Worm (Caenorhabditis elegans) whole organism, L1 larva: ENCODE data around the gene ceeh-1.

Source experiments
- C04F5.9 ChIP-seq: sonication (generic microtip); optimal IDR thresholded peaks from 2 replicates; lab custom pipeline; 2016; ENCODE audit warnings: missing genetic modification characterization, missing compliant biosample characterization
- C16A3.4 ChIP-seq: fragments of 150-350 bp; optimal IDR thresholded peaks from 2 replicates; lab custom pipeline; 2014; ENCODE audit warnings: missing biosample characterization, missing genetic modification characterization
- aha-1 ChIP-seq: fragments of 150-350 bp; optimal IDR thresholded peaks from 2 replicates; lab custom pipeline; 2014; ENCODE audit warnings: missing biosample characterization, missing genetic modification characterization
- alr-1 ChIP-seq: fragments of 200-800 bp; sonication (Bioruptor generic); optimal IDR thresholded peaks from 2 replicates; lab custom pipeline; 2018; ENCODE audit warnings: borderline replicate concordance, mild to moderate bottlenecking, missing genetic modification characterization, missing compliant biosample characterization
- ama-1 ChIP-seq: fragments of 150-350 bp; optimal IDR thresholded peaks from 2 replicates; lab custom pipeline; 2014
- blmp-1 ChIP-seq: fragments of 150-350 bp; optimal IDR thresholded peaks from 2 replicates; lab custom pipeline; 2014; ENCODE audit warnings: missing biosample characterization, missing genetic modification characterization
- ceh-88 ChIP-seq: fragments of 200-800 bp; sonication (Bioruptor generic); IDR thresholded peaks from 2 replicates; pipeline ENCODE4 v1.3.6; 2022; ENCODE audit warnings: missing genetic modification characterization, missing compliant biosample characterization
- ces-1 ChIP-seq: fragments of 150-350 bp; optimal IDR thresholded peaks from 2 replicates; lab custom pipeline; 2014; ENCODE audit warnings: missing biosample characterization, missing genetic modification reagents, missing genetic modification characterization
- dsc-1 ChIP-seq: sonication (generic microtip); optimal IDR thresholded peaks from 2 replicates; lab custom pipeline; 2016; ENCODE audit warnings: mild to moderate bottlenecking, missing genetic modification characterization, missing compliant biosample characterization
- efl-1 ChIP-seq, 4 experiments: fragments of 150-350 bp; optimal IDR thresholded peaks in 3 of 4; peaks in 1 of 4; 1 replicate in 1 of 4; 2 replicates in 3 of 4; lab custom pipeline; 2014; ENCODE audit warnings: missing biosample characterization in 2 of 4, missing genetic modification characterization in 2 of 4, missing genetic modification reagents in 2 of 4
- egl-13 ChIP-seq: sonication (generic microtip); optimal IDR thresholded peaks from 2 replicates; lab custom pipeline; 2016; ENCODE audit warnings: missing genotype, missing genetic modification reagents, missing genetic modification characterization, missing compliant biosample characterization
- egl-27 ChIP-seq, 2 experiments: fragments of 150-350 bp in 1 of 2; sonication (generic microtip); optimal IDR thresholded peaks; 3 replicates each; lab custom pipeline; 2017 to 2018; ENCODE audit warnings: missing biosample characterization in 2 of 2, missing genetic modification characterization in 2 of 2, missing genetic modification reagents in 2 of 2
- elt-3 ChIP-seq, 6 experiments: fragments of 150-350 bp in 1 of 6; sonication (generic microtip); optimal IDR thresholded peaks; 2 replicates each; lab custom pipeline; 2017 to 2018; ENCODE audit warnings: missing biosample characterization in 6 of 6, missing genetic modification characterization in 6 of 6, inconsistent platforms in 1 of 6
- fkh-10 ChIP-seq: sonication (generic microtip); optimal IDR thresholded peaks from 2 replicates; lab custom pipeline; 2017; ENCODE audit warnings: missing biosample characterization, missing genetic modification reagents, missing genetic modification characterization
- fkh-4 ChIP-seq: sonication (generic microtip); optimal IDR thresholded peaks from 2 replicates; lab custom pipeline; 2016; ENCODE audit warnings: missing compliant biosample characterization, missing genetic modification characterization, borderline replicate concordance
- fkh-8 ChIP-seq: sonication (generic microtip); optimal IDR thresholded peaks from 2 replicates; lab custom pipeline; 2016; ENCODE audit warnings: mild to moderate bottlenecking, missing genetic modification characterization, missing compliant biosample characterization
- fos-1 ChIP-seq: fragments of 150-350 bp; optimal IDR thresholded peaks from 2 replicates; lab custom pipeline; 2014; ENCODE audit warnings: missing biosample characterization, missing genetic modification characterization
- hlh-17 ChIP-seq: fragments of 200-800 bp; sonication (Bioruptor generic); optimal IDR thresholded peaks from 2 replicates; lab custom pipeline; 2018; ENCODE audit warnings: missing genetic modification characterization, mild to moderate bottlenecking, missing compliant biosample characterization, moderate library complexity, borderline replicate concordance
- hlh-4 ChIP-seq: sonication (generic microtip); optimal IDR thresholded peaks from 2 replicates; lab custom pipeline; 2016; ENCODE audit warnings: mild to moderate bottlenecking, missing genetic modification characterization, missing compliant biosample characterization
- jun-1 ChIP-seq: fragments of 150-350 bp; optimal IDR thresholded peaks from 2 replicates; lab custom pipeline; 2014; ENCODE audit warnings: missing biosample characterization, missing genetic modification reagents, missing genetic modification characterization
- lin-15B ChIP-seq: fragments of 150-350 bp; sonication (generic microtip); optimal IDR thresholded peaks from 3 replicates; lab custom pipeline; 2014; ENCODE audit warnings: missing biosample characterization, missing genetic modification characterization
- lin-35 ChIP-seq, 2 experiments: fragments of 150-350 bp; optimal IDR thresholded peaks; 2 replicates each; lab custom pipeline; 2014; ENCODE audit warnings: missing biosample characterization in 2 of 2, missing genetic modification characterization in 2 of 2, missing genetic modification reagents in 2 of 2
- lsy-2 ChIP-seq, 2 experiments: fragments of 150-350 bp; optimal IDR thresholded peaks; 2 replicates each; lab custom pipeline; 2014; ENCODE audit warnings: missing biosample characterization in 2 of 2, missing genetic modification characterization in 2 of 2
- mab-9 ChIP-seq: fragments of 200-800 bp; sonication (Bioruptor generic); IDR thresholded peaks from 2 replicates; pipeline ENCODE4 v1.3.6; 2022; ENCODE audit warnings: missing genetic modification reagents, missing genetic modification characterization, missing compliant biosample characterization
- mef-2 ChIP-seq: fragments of 150-350 bp; optimal IDR thresholded peaks from 2 replicates; lab custom pipeline; 2014; ENCODE audit warnings: missing biosample characterization, missing genetic modification characterization
- mep-1 ChIP-seq: fragments of 150-350 bp; optimal IDR thresholded peaks from 2 replicates; lab custom pipeline; 2014; ENCODE audit warnings: missing biosample characterization, missing genetic modification characterization
- nhr-11 ChIP-seq: fragments of 150-350 bp; optimal IDR thresholded peaks from 2 replicates; lab custom pipeline; 2014; ENCODE audit warnings: missing biosample characterization, missing genetic modification characterization
- nhr-12 ChIP-seq: sonication (generic microtip); optimal IDR thresholded peaks from 2 replicates; lab custom pipeline; 2017; ENCODE audit warnings: missing biosample characterization, missing genetic modification characterization
- nhr-19 ChIP-seq: fragments of 200-800 bp; sonication (Bioruptor generic); conservative IDR thresholded peaks from 2 replicates; pipeline ENCODE4 v1.3.6; 2022; ENCODE audit warnings: missing genetic modification characterization, missing compliant biosample characterization
- nhr-20 ChIP-seq: sonication (generic microtip); optimal IDR thresholded peaks from 2 replicates; lab custom pipeline; 2016; ENCODE audit warnings: mild to moderate bottlenecking, missing genetic modification characterization, missing compliant biosample characterization
- nhr-28 ChIP-seq: fragments of 150-350 bp; optimal IDR thresholded peaks from 2 replicates; lab custom pipeline; 2014; ENCODE audit warnings: missing biosample characterization, missing genetic modification characterization
- nhr-47 ChIP-seq: sonication (generic microtip); optimal IDR thresholded peaks from 2 replicates; lab custom pipeline; 2016; ENCODE audit warnings: mild to moderate bottlenecking, missing genetic modification characterization, moderate library complexity, missing compliant biosample characterization
- nhr-71 ChIP-seq: sonication (generic microtip); optimal IDR thresholded peaks from 2 replicates; lab custom pipeline; 2016; ENCODE audit warnings: mild to moderate bottlenecking, missing genetic modification characterization, moderate library complexity, missing compliant biosample characterization
- nhr-76 ChIP-seq: sonication (generic microtip); optimal IDR thresholded peaks from 2 replicates; lab custom pipeline; 2017; ENCODE audit warnings: missing biosample characterization, missing genetic modification characterization
- nhr-77 ChIP-seq: fragments of 150-350 bp; optimal IDR thresholded peaks from 2 replicates; lab custom pipeline; 2014; ENCODE audit warnings: missing biosample characterization, missing genetic modification characterization
- nhr-90 ChIP-seq: sonication (generic microtip); optimal IDR thresholded peaks from 2 replicates; lab custom pipeline; 2016; ENCODE audit warnings: mild to moderate bottlenecking, missing genetic modification characterization, missing compliant biosample characterization; ENCODE audit not compliant: poor library complexity
- pax-3 ChIP-seq: fragments of 200-800 bp; sonication (Bioruptor generic); optimal IDR thresholded peaks from 2 replicates; lab custom pipeline; 2018; ENCODE audit warnings: mild to moderate bottlenecking, missing genetic modification characterization, moderate library complexity, missing compliant biosample characterization
- skn-1 ChIP-seq: fragments of 150-350 bp; optimal IDR thresholded peaks from 2 replicates; lab custom pipeline; 2014; ENCODE audit warnings: missing biosample characterization, missing genetic modification characterization
- snpc-4 ChIP-seq: fragments of 150-350 bp; optimal IDR thresholded peaks from 2 replicates; lab custom pipeline; 2014; ENCODE audit warnings: missing biosample characterization, missing genetic modification characterization
- sox-4 ChIP-seq: sonication (generic microtip); optimal IDR thresholded peaks from 2 replicates; lab custom pipeline; 2016; ENCODE audit warnings: missing genetic modification characterization, missing compliant biosample characterization
- sptf-1 ChIP-seq: fragments of 150-350 bp; optimal IDR thresholded peaks from 2 replicates; lab custom pipeline; 2014; ENCODE audit warnings: missing biosample characterization, missing genetic modification characterization
- sup-37 ChIP-seq: fragments of 200-800 bp; sonication (Bioruptor generic); optimal IDR thresholded peaks from 2 replicates; lab custom pipeline; 2018; ENCODE audit warnings: mild to moderate bottlenecking, missing genetic modification characterization, missing compliant biosample characterization
- tbx-2 ChIP-seq: sonication (generic microtip); optimal IDR thresholded peaks from 2 replicates; lab custom pipeline; 2016; ENCODE audit warnings: missing genetic modification characterization, missing compliant biosample characterization
- tlp-1 ChIP-seq: fragments of 150-350 bp; optimal IDR thresholded peaks from 2 replicates; lab custom pipeline; 2014; ENCODE audit warnings: missing biosample characterization, missing genetic modification characterization
- unc-130 ChIP-seq: fragments of 150-350 bp; optimal IDR thresholded peaks from 2 replicates; lab custom pipeline; 2017; ENCODE audit warnings: missing biosample characterization, missing genetic modification characterization, inconsistent platforms
- unc-62 ChIP-seq: fragments of 150-350 bp; optimal IDR thresholded peaks from 2 replicates; lab custom pipeline; 2014; ENCODE audit warnings: missing biosample characterization, missing genetic modification reagents, missing genetic modification characterization
- unc-86 ChIP-seq: sonication (generic microtip); optimal IDR thresholded peaks from 2 replicates; lab custom pipeline; 2016; ENCODE audit warnings: missing genetic modification characterization, missing compliant biosample characterization
- unc-98 ChIP-seq: fragments of 200-800 bp; sonication (Bioruptor generic); IDR thresholded peaks from 2 replicates; pipeline ENCODE4 v1.3.6; 2022; ENCODE audit warnings: missing genetic modification characterization, missing compliant biosample characterization
- vab-15 ChIP-seq: sonication (generic microtip); optimal IDR thresholded peaks from 2 replicates; lab custom pipeline; 2017; ENCODE audit warnings: missing genotype, mild to moderate bottlenecking, missing genetic modification characterization, missing compliant biosample characterization
- xbp-1 ChIP-seq: sonication (generic microtip); optimal IDR thresholded peaks from 2 replicates; lab custom pipeline; 2016; ENCODE audit warnings: missing genetic modification characterization, missing compliant biosample characterization
- ztf-4 ChIP-seq: fragments of 150-350 bp; optimal IDR thresholded peaks from 2 replicates; lab custom pipeline; 2014; ENCODE audit warnings: missing biosample characterization, missing genetic modification characterization

ceeh-1 gene

ce11 chrIII:790591-790990 lies 41.5 kb downstream of the ceeh-1 start:
- TF ChIP-seq dsc-1 (tag; lab: Kevin White, UChicago) (peak; percentile 91), hlh-4 (tag; lab: Kevin White, UChicago) (no peak), nhr-71 (peak; percentile 13), sox-4 (tag; lab: Kevin White, UChicago) (peak; percentile 58), fkh-8 (tag; lab: Kevin White, UChicago) (peak; percentile 39), nhr-47 (peak; percentile 57), efl-1 (optimal IDR thresholded peaks at IDR 0.05; lab: Kevin White, UChicago) (no peak), efl-1 (GFP tag; optimal IDR thresholded peaks at IDR 0.05 in 1 of 2; lab: Kevin White, UChicago) (peak in 1 of 2 experiments; percentile 77), mep-1 (tag; lab: Kevin White, UChicago) (no peak), lsy-2 (tag; optimal IDR thresholded peaks at IDR 0.05; lab: Kevin White, UChicago) (no peak), pax-3 (peak; percentile 46)

- TF ChIP-seq fkh-10 (GFP tag; lab: Kevin White, UChicago) (peak; percentile 18), hlh-17 (no peak), mef-2 (tag; lab: Kevin White, UChicago) (no peak), sox-4 (tag; lab: Kevin White, UChicago) (peak; percentile 85), pax-3 (no peak), alr-1 (tag; lab: Kevin White, UChicago) (no peak), sptf-1 (no peak), unc-62 (GFP tag; lab: Kevin White, UChicago) (no peak), C16A3.4 (tag; lab: Kevin White, UChicago) (no peak), egl-13 (tag; lab: Kevin White, UChicago) (peak; percentile 30), nhr-71 (peak; percentile 69), lin-35 (GFP tag; optimal IDR thresholded peaks at IDR 0.05; lab: Kevin White, UChicago) (no peak), ztf-4 (tag; lab: Kevin White, UChicago) (no peak), unc-130 (tag; lab: Kevin White, UChicago) (no peak), fos-1 (tag; lab: Kevin White, UChicago) (no peak), skn-1 (tag; lab: Kevin White, UChicago) (no peak), jun-1 (tag; lab: Kevin White, UChicago) (no peak), unc-86 (no peak), nhr-76 (tag; lab: Kevin White, UChicago) (no peak), lin-15B (tag; lab: Kevin White, UChicago) (no peak), ces-1 (GFP tag; lab: Kevin White, UChicago) (no peak), lsy-2 (tag; optimal IDR thresholded peaks at IDR 0.05; lab: Kevin White, UChicago) (peak in 1 of 2 experiments; percentile 24), C04F5.9 (no peak), elt-3 (tag; optimal IDR thresholded peaks at IDR 0.05; lab: Kevin White, UChicago) (no peak), mep-1 (tag; lab: Kevin White, UChicago) (no peak), egl-27 (tag; optimal IDR thresholded peaks at IDR 0.05; lab: Kevin White, UChicago) (no peak), nhr-20 (tag; lab: Kevin White, UChicago) (no peak), mab-9 (GFP tag; lab: Robert Waterston, UW) (no peak), blmp-1 (tag; lab: Kevin White, UChicago) (no peak), vab-15 (tag; lab: Kevin White, UChicago) (no peak), nhr-12 (tag; lab: Kevin White, UChicago) (no peak), snpc-4 (tag; lab: Kevin White, UChicago) (no peak), nhr-47 (peak; percentile 56), unc-98 (GFP tag; lab: Robert Waterston, UW) (no peak), nhr-19 (no peak), ama-1 (lab: Kevin White, UChicago) (no peak), tlp-1 (tag; lab: Kevin White, UChicago) (no peak), nhr-77 (tag; lab: Kevin White, UChicago) (no peak), nhr-28 (tag; lab: Kevin White, UChicago) (no peak), fkh-8 (tag; lab: Kevin White, UChicago) (peak; percentile 84), aha-1 (no peak), ceh-88 (no peak), nhr-11 (no peak), nhr-90 (tag; lab: Kevin White, UChicago) (no peak), xbp-1 (peak; percentile 7), fkh-4 (tag; lab: Kevin White, UChicago) (no peak), sup-37 (GFP tag; lab: Kevin White, UChicago) (no peak), tbx-2 (no peak), dsc-1 (tag; lab: Kevin White, UChicago) (peak; percentile 94), hlh-4 (tag; lab: Kevin White, UChicago) (no peak)
Measured at ce11 chrIII:789604-790003, 42.5 kb downstream of the ceeh-1 start.
